Worm (Caenorhabditis elegans): Measurements from ENCODE around the gene phat-7.

The phat-7 gene

ce11 chrV:4024777-4025176 is 21.4 kb upstream of the phat-7 start, which contains the start of gene K09D9.1:
K09D9.1 (plus strand) TSS chrV:4025047.
- TF ChIP-seq ztf-29 (GFP tag; IDR thresholded peaks at IDR 0.05) (no peak), tab-1 (GFP tag; IDR thresholded peaks at IDR 0.05) (no peak), med-1 (GFP tag; optimal IDR thresholded peaks at IDR 0.05; ENCODE audit: insufficient read depth) (no peak), T22C8.4 (GFP tag; IDR thresholded peaks at IDR 0.05) (no peak), ref-1 (GFP tag; conservative IDR thresholded peaks at IDR 0.05) (no peak), ztf-23 (GFP tag; IDR thresholded peaks at IDR 0.05) (no peak), klf-2 (GFP tag; conservative IDR thresholded peaks at IDR 0.05) (no peak)

- 0 out of 2 replicates have a peak, but pooled peaks have one; percentile 48 for TF ChIP-seq klf-2 (GFP tag; conservative IDR thresholded peaks at IDR 0.05)
- TF ChIP-seq ref-1 (GFP tag; conservative IDR thresholded peaks at IDR 0.05) = 0 out of 2 replicates have a peak, but pooled peaks have one; percentile 4
- no peak for TF ChIP-seq T22C8.4 (GFP tag; IDR thresholded peaks at IDR 0.05)
- peak; percentile 16 for TF ChIP-seq med-1 (GFP tag; optimal IDR thresholded peaks at IDR 0.05; ENCODE audit: insufficient read depth)
These were observed 16.6 kb upstream of the phat-7 start for ce11 chrV:4029627-4030026.

ce11 chrV:4031319-4031718 is 14.9 kb upstream of the phat-7 start, which contains the start of gene cyp-35A4:
cyp-35A4 (plus strand) TSS chrV:4031619.
- TF ChIP-seq cog-1 (tag; optimal IDR thresholded peaks at IDR 0.05) (no peak), klf-2 (GFP tag; conservative IDR thresholded peaks at IDR 0.05) (no peak), tab-1 (GFP tag; IDR thresholded peaks at IDR 0.05) (no peak), med-1 (GFP tag; optimal IDR thresholded peaks at IDR 0.05; ENCODE audit: insufficient read depth) (no peak), T22C8.4 (GFP tag; IDR thresholded peaks at IDR 0.05) (no peak), ref-1 (GFP tag; conservative IDR thresholded peaks at IDR 0.05) (no peak), flt-1 (GFP tag; IDR thresholded peaks at IDR 0.05) (no peak), ztf-29 (GFP tag; IDR thresholded peaks at IDR 0.05) (no peak)

- TF ChIP-seq flt-1 (GFP tag; IDR thresholded peaks at IDR 0.05) (no peak), med-1 (GFP tag; optimal IDR thresholded peaks at IDR 0.05; ENCODE audit: insufficient read depth) (no peak), ztf-29 (GFP tag; IDR thresholded peaks at IDR 0.05) (no peak), tab-1 (GFP tag; IDR thresholded peaks at IDR 0.05) (no peak), cog-1 (tag; optimal IDR thresholded peaks at IDR 0.05) (no peak), klf-2 (GFP tag; conservative IDR thresholded peaks at IDR 0.05) (no peak), ref-1 (GFP tag; conservative IDR thresholded peaks at IDR 0.05) (no peak)
These were observed 11.9 kb upstream of the phat-7 start, which contains the start of gene C49G7.7 for ce11 chrV:4034303-4034702. C49G7.7 (plus strand) TSS chrV:4034476.

ce11 chrV:4035811-4036210 is 10.4 kb upstream of the phat-7 start, which contains the start of gene C49G7.13:
C49G7.13 (plus strand) TSS chrV:4036111.
- TF ChIP-seq tab-1 (GFP tag; IDR thresholded peaks at IDR 0.05) (no peak), ztf-29 (GFP tag; IDR thresholded peaks at IDR 0.05) (no peak), flt-1 (GFP tag; IDR thresholded peaks at IDR 0.05) (no peak)

ce11 chrV:4038110-4038509 is 8.1 kb upstream of the phat-7 start, which contains the start of gene C49G7.12:
C49G7.12 (plus strand) TSS chrV:4038410.
- TF ChIP-seq ztf-23 (GFP tag; IDR thresholded peaks at IDR 0.05) = no peak
- TF ChIP-seq ref-1 (GFP tag; conservative IDR thresholded peaks at IDR 0.05) = no peak
- TF ChIP-seq ztf-29 (GFP tag; IDR thresholded peaks at IDR 0.05) = no peak
- no peak for TF ChIP-seq klf-2 (GFP tag; conservative IDR thresholded peaks at IDR 0.05)
- TF ChIP-seq cog-1 (tag; optimal IDR thresholded peaks at IDR 0.05) = no peak

- TF ChIP-seq cog-1 (tag; optimal IDR thresholded peaks at IDR 0.05) (no peak), ztf-29 (GFP tag; IDR thresholded peaks at IDR 0.05) (no peak), klf-2 (GFP tag; conservative IDR thresholded peaks at IDR 0.05) (no peak), ztf-23 (GFP tag; IDR thresholded peaks at IDR 0.05) (no peak), flt-1 (GFP tag; IDR thresholded peaks at IDR 0.05) (no peak), T22C8.4 (GFP tag; IDR thresholded peaks at IDR 0.05) (no peak), ref-1 (GFP tag; conservative IDR thresholded peaks at IDR 0.05) (no peak), tab-1 (GFP tag; IDR thresholded peaks at IDR 0.05) (no peak), med-1 (GFP tag; optimal IDR thresholded peaks at IDR 0.05; ENCODE audit: insufficient read depth) (no peak)
These were observed 7.7 kb upstream of the phat-7 start for ce11 chrV:4038557-4038956.

ce11 chrV:4041853-4042424 is 4.3 kb upstream of the phat-7 start, which contains the start of the genes C49G7.10 and irg-2:
C49G7.10 (minus strand) TSS chrV:4042021.
irg-2 (plus strand) TSS chrV:4042181.
- no peak for TF ChIP-seq ztf-29 (GFP tag; IDR thresholded peaks at IDR 0.05)
- no peak for TF ChIP-seq T22C8.4 (GFP tag; IDR thresholded peaks at IDR 0.05)
- TF ChIP-seq ref-1 (GFP tag; conservative IDR thresholded peaks at IDR 0.05) = no peak
- no peak for TF ChIP-seq klf-2 (GFP tag; conservative IDR thresholded peaks at IDR 0.05)
- TF ChIP-seq cog-1 (tag; optimal IDR thresholded peaks at IDR 0.05) = no peak
- TF ChIP-seq tab-1 (GFP tag; IDR thresholded peaks at IDR 0.05) = no peak
- TF ChIP-seq flt-1 (GFP tag; IDR thresholded peaks at IDR 0.05) = no peak
- TF ChIP-seq med-1 (GFP tag; optimal IDR thresholded peaks at IDR 0.05; ENCODE audit: insufficient read depth) = no peak
- TF ChIP-seq ztf-23 (GFP tag; IDR thresholded peaks at IDR 0.05) = no peak

ce11 chrV:4043632-4044031 is 2.6 kb upstream of the phat-7 start, which contains the start of gene phat-3:
phat-3 (plus strand) TSS chrV:4043932.
- TF ChIP-seq flt-1 (GFP tag; IDR thresholded peaks at IDR 0.05) = no peak
- TF ChIP-seq med-1 (GFP tag; optimal IDR thresholded peaks at IDR 0.05; ENCODE audit: insufficient read depth) = no peak
- TF ChIP-seq ztf-23 (GFP tag; IDR thresholded peaks at IDR 0.05) = no peak
- no peak for TF ChIP-seq cog-1 (tag; optimal IDR thresholded peaks at IDR 0.05)
- TF ChIP-seq tab-1 (GFP tag; IDR thresholded peaks at IDR 0.05) = no peak
- no peak for TF ChIP-seq T22C8.4 (GFP tag; IDR thresholded peaks at IDR 0.05)
- TF ChIP-seq klf-2 (GFP tag; conservative IDR thresholded peaks at IDR 0.05) = no peak
- TF ChIP-seq ztf-29 (GFP tag; IDR thresholded peaks at IDR 0.05) = no peak
- no peak for TF ChIP-seq ref-1 (GFP tag; conservative IDR thresholded peaks at IDR 0.05)

ce11 chrV:4047541-4047940 is 1.3 kb downstream of the phat-7 start, which contains the start of gene srh-169:
srh-169 (plus strand) TSS chrV:4047841.
- TF ChIP-seq tab-1 (GFP tag; IDR thresholded peaks at IDR 0.05) (no peak), ref-1 (GFP tag; conservative IDR thresholded peaks at IDR 0.05) (no peak), cog-1 (tag; optimal IDR thresholded peaks at IDR 0.05) (no peak), ztf-23 (GFP tag; IDR thresholded peaks at IDR 0.05) (no peak), T22C8.4 (GFP tag; IDR thresholded peaks at IDR 0.05) (no peak), ztf-29 (GFP tag; IDR thresholded peaks at IDR 0.05) (no peak), med-1 (GFP tag; optimal IDR thresholded peaks at IDR 0.05; ENCODE audit: insufficient read depth) (no peak), klf-2 (GFP tag; conservative IDR thresholded peaks at IDR 0.05) (no peak), flt-1 (GFP tag; IDR thresholded peaks at IDR 0.05) (no peak)

Data from whole organism, midembryonic.